Fruit fly (Drosophila melanogaster): ENCODE measurements around the gene CanA-14F.

DNA sequence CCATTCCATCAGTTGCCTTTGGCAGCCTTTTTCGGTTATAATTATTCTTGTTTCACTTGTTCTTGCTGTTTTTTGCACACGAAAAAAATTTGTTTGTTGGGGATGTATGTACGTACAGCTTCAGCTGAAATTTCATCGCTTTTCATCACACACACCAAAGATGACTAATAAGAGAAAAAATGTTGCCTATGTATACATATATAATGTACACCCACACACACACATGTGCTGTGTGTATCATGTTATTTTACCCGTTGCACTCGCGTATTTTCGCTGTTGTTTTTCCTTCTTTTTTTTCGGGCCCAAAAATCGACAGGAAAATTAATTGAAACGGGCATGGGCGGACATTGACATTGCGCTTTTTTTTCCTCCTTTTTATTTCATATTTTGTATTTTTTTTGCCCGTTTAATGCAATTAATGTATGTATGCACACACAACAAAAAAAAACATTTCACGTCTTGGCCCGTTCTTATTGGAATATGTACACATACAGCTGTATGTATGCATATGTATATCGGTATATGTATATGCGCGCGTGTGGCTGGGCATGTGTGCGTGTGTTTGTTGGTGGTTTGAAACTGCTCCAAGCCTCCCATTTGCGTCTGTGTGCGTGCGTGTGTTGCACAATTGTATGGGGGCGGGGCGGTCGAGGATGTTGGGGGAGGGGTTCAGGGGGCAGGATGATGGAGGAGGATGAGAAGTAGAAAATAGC, 638 bp downstream of the CanA-14F start:
- TF ChIP-seq CoRest (tag; optimal IDR thresholded peaks at IDR 0.05) (no peak), CG12659 (GFP tag; optimal IDR thresholded peaks at IDR 0.05) (no peak), HLH3B (GFP tag; IDR thresholded peaks at IDR 0.05) (no peak), CG3838 (GFP tag; optimal IDR thresholded peaks at IDR 0.05) (no peak), CG12071 (GFP tag; optimal IDR thresholded peaks at IDR 0.05) (no peak), E2f1 (GFP tag; IDR thresholded peaks at IDR 0.05) (no peak), ttk (GFP tag; IDR thresholded peaks at IDR 0.05) (no peak), CG17328 (GFP tag; IDR thresholded peaks at IDR 0.05) (no peak), btn (GFP tag; optimal IDR thresholded peaks at IDR 0.05) (no peak)
